Worm (Caenorhabditis elegans): Measurements from ENCODE around the gene sfxn-5.

DNA sequence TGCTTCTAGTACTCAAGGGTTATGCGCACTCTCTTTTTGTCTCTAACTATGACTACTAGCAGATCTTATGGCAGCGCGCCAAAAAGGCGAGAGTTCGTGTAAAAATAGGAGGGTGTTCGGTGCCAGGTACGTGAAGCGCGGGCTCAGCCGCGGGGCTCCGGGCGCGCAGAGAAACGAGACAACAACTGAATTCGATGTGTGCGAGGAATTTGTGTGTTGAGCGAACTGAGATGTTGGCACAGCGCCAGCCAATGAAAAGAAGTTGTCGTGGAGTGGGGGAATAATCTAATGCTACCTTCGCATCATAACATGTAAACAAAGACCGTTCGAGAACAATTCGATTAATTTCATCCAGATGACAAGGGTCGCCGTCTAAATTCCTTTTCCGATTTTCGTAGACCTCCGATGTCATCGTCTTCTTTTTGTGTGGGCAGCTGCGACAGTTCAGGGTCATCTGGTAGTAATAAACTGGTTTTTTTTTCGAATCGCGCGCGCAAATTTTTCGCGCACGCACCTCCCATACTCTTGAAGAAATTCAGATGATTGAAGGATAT, 26.6 kb upstream of the sfxn-5 start:
- TF ChIP-seq cog-1 (tag; optimal IDR thresholded peaks at IDR 0.05): no peak
- TF ChIP-seq ref-1 (GFP tag; conservative IDR thresholded peaks at IDR 0.05): no peak
- no peak for TF ChIP-seq T22C8.4 (GFP tag; IDR thresholded peaks at IDR 0.05)

All from whole organism, midembryonic.